Fruit fly (Drosophila melanogaster): ENCODE data around the gene mfrn.
A peak's percentile ranks its signal among the peaks of the same experiment; 100 is the strongest.

The mfrn gene

dm6 chr3R:27905695-27906094, 42.1 kb downstream of the mfrn start, which contains the start of gene CG34353 (continued):
- TF ChIP-seq CG30431 (GFP tag; optimal IDR thresholded peaks at IDR 0.05) = no peak
- TF ChIP-seq psq (GFP tag; optimal IDR thresholded peaks at IDR 0.05) = peak; percentile 1
- TF ChIP-seq Hand (GFP tag; optimal IDR thresholded peaks at IDR 0.05) = no peak
- no peak for TF ChIP-seq HHEX (GFP tag; optimal IDR thresholded peaks at IDR 0.05)
- TF ChIP-seq lmd (GFP tag; IDR thresholded peaks at IDR 0.05) = no peak
- TF ChIP-seq CG11695 (GFP tag; IDR thresholded peaks at IDR 0.05) = no peak
- no peak for TF ChIP-seq CG6689 (GFP tag; IDR thresholded peaks at IDR 0.05)
- TF ChIP-seq CG13894 (tag; optimal IDR thresholded peaks at IDR 0.05) = peak; percentile 14
- no peak for TF ChIP-seq unpg (GFP tag; optimal IDR thresholded peaks at IDR 0.05)
- no peak for TF ChIP-seq Atf3 (GFP tag; optimal IDR thresholded peaks at IDR 0.05)
- TF ChIP-seq CG10462 (GFP tag; optimal IDR thresholded peaks at IDR 0.05) = no peak
- no peak for TF ChIP-seq NC2α (GFP tag; optimal IDR thresholded peaks at IDR 0.05)
- TF ChIP-seq CG10366 (GFP tag; IDR thresholded peaks at IDR 0.05) = no peak
- TF ChIP-seq CG13287 (GFP tag; IDR thresholded peaks at IDR 0.05; ENCODE audit: partially characterized antibody) = no peak
- TF ChIP-seq CG2875 (GFP tag; optimal IDR thresholded peaks at IDR 0.05) = no peak
- TF ChIP-seq CG1603 (tag; optimal IDR thresholded peaks at IDR 0.05) = no peak
- no peak for TF ChIP-seq Asciz (GFP tag; optimal IDR thresholded peaks at IDR 0.05)
- TF ChIP-seq CG13775 (GFP tag; optimal IDR thresholded peaks at IDR 0.05) = no peak
- no peak for TF ChIP-seq Kr (GFP tag; optimal IDR thresholded peaks at IDR 0.05)
- TF ChIP-seq CG12391 (tag; optimal IDR thresholded peaks at IDR 0.05) = peak; percentile 4
- peak; percentile 70 for TF ChIP-seq HmgZ (tag; optimal IDR thresholded peaks at IDR 0.05)
- TF ChIP-seq Eip74EF (GFP tag; optimal IDR thresholded peaks at IDR 0.05) = no peak
- no peak for TF ChIP-seq D19B (GFP tag; optimal IDR thresholded peaks at IDR 0.05)
- no peak for TF ChIP-seq Gug (GFP tag; IDR thresholded peaks at IDR 0.05)
- TF ChIP-seq CG6854 (GFP tag; optimal IDR thresholded peaks at IDR 0.05) = no peak
- TF ChIP-seq CG9876 (GFP tag; optimal IDR thresholded peaks at IDR 0.05) = no peak
- TF ChIP-seq chinmo (GFP tag; IDR thresholded peaks at IDR 0.05; ENCODE audit: partially characterized antibody) = peak; percentile 89; the same call in 3 of the 4 replicates
- peak; percentile 16 for TF ChIP-seq CoRest (tag; optimal IDR thresholded peaks at IDR 0.05)
- no peak for TF ChIP-seq gt (GFP tag; IDR thresholded peaks at IDR 0.05)
- no peak for TF ChIP-seq CG15073 (GFP tag; optimal IDR thresholded peaks at IDR 0.05)
- no peak for TF ChIP-seq Nf-YA (GFP tag; IDR thresholded peaks at IDR 0.05)
- no peak for TF ChIP-seq CG2120 (GFP tag; optimal IDR thresholded peaks at IDR 0.05)
- TF ChIP-seq abd-A (tag; optimal IDR thresholded peaks at IDR 0.05) = peak; percentile 77
- TF ChIP-seq Dek (tag; optimal IDR thresholded peaks at IDR 0.05) = no peak
- no peak for TF ChIP-seq repo (GFP tag; optimal IDR thresholded peaks at IDR 0.05)
- TF ChIP-seq Med (GFP tag) = peak; percentile 67
- TF ChIP-seq CG8359 (GFP tag; optimal IDR thresholded peaks at IDR 0.05; ENCODE audit: borderline replicate concordance) = no peak
- TF ChIP-seq D19A (tag; optimal IDR thresholded peaks at IDR 0.05) = no peak
- peak; percentile 13 for TF ChIP-seq zen (tag; optimal IDR thresholded peaks at IDR 0.05)
- peak; percentile 58 for TF ChIP-seq CG4360 (GFP tag; IDR thresholded peaks at IDR 0.05)
- TF ChIP-seq Hr78 (GFP tag; optimal IDR thresholded peaks at IDR 0.05) = no peak
- TF ChIP-seq Drgx (GFP tag; IDR thresholded peaks at IDR 0.05) = no peak
- TF ChIP-seq Opbp (GFP tag; IDR thresholded peaks at IDR 0.05; ENCODE audit: partially characterized antibody) = no peak
- TF ChIP-seq Poxn (GFP tag; IDR thresholded peaks at IDR 0.05) = no peak
- no peak for TF ChIP-seq CG12104 (GFP tag; optimal IDR thresholded peaks at IDR 0.05)
- TF ChIP-seq Adf1 (GFP tag; IDR thresholded peaks at IDR 0.05) = peak; percentile 35; the same call in 1 of the 2 replicates
- no peak for TF ChIP-seq stwl (tag; optimal IDR thresholded peaks at IDR 0.05)
- no peak for TF ChIP-seq bab2 (GFP tag; optimal IDR thresholded peaks at IDR 0.05)
- peak; percentile 83 for TF ChIP-seq sens (GFP tag)
- TF ChIP-seq NK7.1 (GFP tag; optimal IDR thresholded peaks at IDR 0.05) = no peak
- TF ChIP-seq pum (GFP tag; optimal IDR thresholded peaks at IDR 0.05) = no peak

Data from whole organism, embryonic.